Worm (Caenorhabditis elegans): ENCODE measurements around the gene drd-10.

drd-10 gene

DNA sequence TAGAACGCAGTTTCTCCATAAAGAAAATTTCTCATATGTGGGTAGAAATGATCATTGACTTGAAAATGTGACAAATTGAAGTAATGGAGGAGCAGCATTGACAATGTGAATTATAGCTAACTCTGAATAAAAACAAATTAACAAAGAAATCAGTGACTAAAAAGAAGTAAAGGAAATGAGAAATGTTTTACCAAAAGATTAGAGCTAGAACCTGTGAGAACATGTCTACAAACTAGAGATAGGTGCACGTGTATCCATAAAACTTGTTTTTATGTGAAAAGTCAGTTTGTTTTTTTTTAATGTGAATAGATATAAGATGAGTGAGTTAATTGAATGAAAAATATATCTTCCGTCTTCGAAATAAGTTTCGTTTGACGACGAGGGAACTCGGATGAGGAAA is 28.4 kb upstream of the drd-10 start, which contains the start of gene sre-12:
TSS of gene sre-12 (minus strand) at position 101 of the 400 bp plus-strand sequence.
- no peak for TF ChIP-seq rbr-2 (tag; optimal IDR thresholded peaks at IDR 0.05)
- TF ChIP-seq daf-19 (GFP tag; conservative IDR thresholded peaks at IDR 0.05): no peak
- no peak for TF ChIP-seq zip-11 (GFP tag; IDR thresholded peaks at IDR 0.05)
- no peak for TF ChIP-seq ama-1 (optimal IDR thresholded peaks at IDR 0.05)
- TF ChIP-seq Y105C5A.15 (GFP tag; IDR thresholded peaks at IDR 0.05): no peak
- TF ChIP-seq gei-8 (GFP tag; optimal IDR thresholded peaks at IDR 0.05): no peak
- no peak for TF ChIP-seq zag-1 (tag; optimal IDR thresholded peaks at IDR 0.05)
- TF ChIP-seq D1046.2 (GFP tag; IDR thresholded peaks at IDR 0.05): no peak
- no peak for TF ChIP-seq ZK337.2 (GFP tag; IDR thresholded peaks at IDR 0.05)
- TF ChIP-seq daf-16 (GFP tag; optimal IDR thresholded peaks at IDR 0.05): no peak
- no peak for TF ChIP-seq daf-16 (tag; optimal IDR thresholded peaks at IDR 0.05)
- TF ChIP-seq nhr-48 (tag; optimal IDR thresholded peaks at IDR 0.05): no peak
- TF ChIP-seq jun-1 (tag; optimal IDR thresholded peaks at IDR 0.05): no peak

DNA sequence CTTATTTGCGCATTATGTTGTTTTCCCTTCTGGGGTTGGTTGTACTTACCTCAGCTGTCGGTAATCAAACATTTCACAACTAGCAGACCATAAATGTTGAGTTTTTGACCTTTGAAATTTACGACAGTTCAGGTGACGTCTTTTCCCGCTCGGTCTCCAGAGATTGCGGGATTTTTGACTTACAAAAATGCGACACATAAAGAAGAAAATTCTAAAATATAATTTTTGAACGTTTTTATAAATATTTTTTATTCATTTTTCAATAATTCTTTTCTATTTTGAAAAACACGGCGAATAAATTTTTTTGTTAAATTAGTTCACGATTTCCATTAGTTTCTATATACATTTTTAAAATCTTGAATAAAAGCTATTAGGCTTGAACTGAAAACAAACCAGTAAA is 24.6 kb upstream of the drd-10 start, which contains the start of gene nhr-161:
TSS of gene nhr-161 (minus strand) at position 101 of the 400 bp plus-strand sequence.
- TF ChIP-seq zag-1 (tag; optimal IDR thresholded peaks at IDR 0.05) (no peak), daf-16 (GFP tag; optimal IDR thresholded peaks at IDR 0.05) (no peak), daf-16 (tag; optimal IDR thresholded peaks at IDR 0.05) (no peak), zip-2 (tag; optimal IDR thresholded peaks at IDR 0.05) (no peak), mxl-3 (GFP tag; optimal IDR thresholded peaks at IDR 0.05) (no peak), arid-1 (GFP tag; conservative IDR thresholded peaks at IDR 0.05) (no peak), daf-12 (tag; optimal IDR thresholded peaks at IDR 0.05) (no peak), dve-1 (tag; optimal IDR thresholded peaks at IDR 0.05; ENCODE audit: insufficient read depth) (no peak), Y48G9A.11 (GFP tag; IDR thresholded peaks at IDR 0.05) (no peak), T20F7.1 (GFP tag; optimal IDR thresholded peaks at IDR 0.05) (no peak), vab-7 (GFP tag; IDR thresholded peaks at IDR 0.05) (no peak), ama-1 (optimal IDR thresholded peaks at IDR 0.05) (no peak), Y5F2A.4 (GFP tag; optimal IDR thresholded peaks at IDR 0.05) (no peak), nhr-10 (tag; optimal IDR thresholded peaks at IDR 0.05) (no peak), hlh-11 (tag; optimal IDR thresholded peaks at IDR 0.05) (no peak), nhr-41 (GFP tag; IDR thresholded peaks at IDR 0.05) (no peak), lin-39 (tag; optimal IDR thresholded peaks at IDR 0.05) (no peak), unc-39 (tag; optimal IDR thresholded peaks at IDR 0.05) (no peak), R02D3.7 (tag; optimal IDR thresholded peaks at IDR 0.05) (no peak)

DNA sequence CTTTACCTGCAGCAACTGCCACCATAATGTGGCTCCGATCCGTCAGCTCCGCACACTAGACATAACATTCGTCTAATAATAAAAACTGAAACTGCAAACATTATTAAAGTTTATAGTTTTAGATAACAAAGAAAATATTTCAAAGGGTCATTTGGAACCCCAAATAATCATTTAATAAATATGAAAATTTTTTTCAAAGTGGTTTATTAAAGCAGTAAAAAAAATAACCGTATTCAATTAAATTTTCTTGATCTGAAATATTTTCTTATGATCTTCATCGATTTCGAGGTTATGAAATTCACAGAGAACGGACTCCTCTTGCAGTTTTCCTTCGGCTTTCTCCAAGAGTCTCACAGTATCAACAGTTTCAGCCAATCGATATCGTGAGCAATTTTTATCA is 21.5 kb upstream of the drd-10 start, which contains the start of gene nhr-163:
TSS of gene nhr-163 (minus strand) at position 101 of the 400 bp plus-strand sequence.
- TF ChIP-seq mdl-1 (tag; optimal IDR thresholded peaks at IDR 0.05): no peak
- no peak for TF ChIP-seq nhr-6 (tag; optimal IDR thresholded peaks at IDR 0.05)
- no peak for TF ChIP-seq ztf-11 (tag; optimal IDR thresholded peaks at IDR 0.05)
- TF ChIP-seq mdt-29 (GFP tag; IDR thresholded peaks at IDR 0.05): no peak
- no peak for TF ChIP-seq T26A8.4 (GFP tag; IDR thresholded peaks at IDR 0.05)
- no peak for TF ChIP-seq ama-1 (optimal IDR thresholded peaks at IDR 0.05)
- TF ChIP-seq mes-2 (tag; optimal IDR thresholded peaks at IDR 0.05; ENCODE audit: poor library complexity, severe bottlenecking): no peak

DNA sequence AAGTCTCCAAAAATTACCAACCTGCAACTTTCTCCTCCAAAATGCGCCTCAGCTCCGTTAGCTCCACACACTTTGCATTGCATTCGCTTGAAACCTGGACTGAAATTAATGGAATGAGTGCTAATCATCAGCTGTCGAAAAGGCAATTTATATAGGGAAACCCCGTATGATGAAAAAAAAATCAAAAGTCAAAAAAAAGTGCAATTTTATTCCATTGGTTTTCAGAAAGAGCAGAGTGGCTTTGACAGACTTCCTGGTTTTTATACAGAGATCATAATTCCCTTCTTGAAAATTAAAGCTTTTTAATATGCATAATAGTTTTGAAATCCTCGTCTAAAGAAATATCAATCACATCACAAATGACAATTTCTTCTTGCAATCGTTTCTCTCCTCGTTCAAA is 19.7 kb upstream of the drd-10 start, which contains the start of gene nhr-139:
TSS of gene nhr-139 (minus strand) at position 101 of the 400 bp plus-strand sequence.
- TF ChIP-seq pha-4 (GFP tag; IDR thresholded peaks at IDR 0.05) (no peak), pha-4 (tag; optimal IDR thresholded peaks at IDR 0.05) (no peak), dmd-8 (GFP tag; IDR thresholded peaks at IDR 0.05) (no peak), lin-39 (tag; optimal IDR thresholded peaks at IDR 0.05) (no peak), hlh-11 (tag; optimal IDR thresholded peaks at IDR 0.05) (no peak), pqm-1 (tag; optimal IDR thresholded peaks at IDR 0.05) (no peak), unc-62 (GFP tag; optimal IDR thresholded peaks at IDR 0.05 in 1 of 2) (no peak), unc-62 (tag; optimal IDR thresholded peaks at IDR 0.05) (no peak)
